Worm (Caenorhabditis elegans): Measurements from ENCODE around the gene his-24.

ce11 chrX:14503282-14503681 is 13.4 kb downstream of the his-24 start:
- TF ChIP-seq hlh-12 (tag; optimal IDR thresholded peaks at IDR 0.05): no peak
- no peak for TF ChIP-seq nhr-90 (tag; optimal IDR thresholded peaks at IDR 0.05)
- no peak for TF ChIP-seq F37B4.10 (GFP tag; IDR thresholded peaks at IDR 0.05)
- TF ChIP-seq madf-8 (GFP tag; conservative IDR thresholded peaks at IDR 0.05): no peak
- no peak for TF ChIP-seq cebp-2 (GFP tag; IDR thresholded peaks at IDR 0.05)
- no peak for TF ChIP-seq egl-18 (GFP tag; IDR thresholded peaks at IDR 0.05)
- no peak for TF ChIP-seq T07F8.4 (tag; optimal IDR thresholded peaks at IDR 0.05)
